Worm (Caenorhabditis elegans) whole organism, young adult: ENCODE data around the gene srh-41.

Source experiments
- B0035.1 ChIP-seq: sonication (generic microtip); optimal IDR thresholded peaks from 2 replicates; lab custom pipeline; 2016; ENCODE audit warnings: missing genetic modification characterization, mild to moderate bottlenecking, missing compliant biosample characterization, missing genotype, missing genetic modification reagents
- B0336.3 ChIP-seq: fragments of 200-800 bp; sonication (Bioruptor generic); IDR thresholded peaks from 2 replicates; pipeline ENCODE4 v1.3.6; 2022; ENCODE audit warnings: missing genetic modification characterization, missing compliant biosample characterization
- C17E4.6 ChIP-seq: fragments of 200-800 bp; sonication (Bioruptor generic); IDR thresholded peaks from 2 replicates; pipeline ENCODE4 v1.3.6; 2022; ENCODE audit warnings: missing genetic modification reagents, missing genetic modification characterization, missing compliant biosample characterization
- D2030.7 ChIP-seq: fragments of 200-800 bp; sonication (Bioruptor generic); IDR thresholded peaks from 2 replicates; pipeline ENCODE4 v1.3.6; 2022; ENCODE audit warnings: missing genetic modification reagents, missing genetic modification characterization, missing compliant biosample characterization
- F22D6.2 ChIP-seq: sonication (generic microtip); optimal IDR thresholded peaks from 2 replicates; lab custom pipeline; 2016; ENCODE audit warnings: mild to moderate bottlenecking, missing genetic modification characterization, missing compliant biosample characterization
- F23B12.7 ChIP-seq: sonication (generic microtip); optimal IDR thresholded peaks from 2 replicates; lab custom pipeline; 2017; ENCODE audit warnings: missing genetic modification characterization, mild to moderate bottlenecking, missing compliant biosample characterization, antibody characterized with exemption, moderate library complexity; ENCODE audit not compliant: insufficient read depth
- F39B2.1 ChIP-seq: fragments of 200-800 bp; sonication (Bioruptor generic); IDR thresholded peaks from 2 replicates; pipeline ENCODE4 v1.3.6; 2022; ENCODE audit warnings: missing genetic modification reagents, missing genetic modification characterization, missing compliant biosample characterization
- F57C9.4 ChIP-seq: sonication (generic microtip); optimal IDR thresholded peaks from 2 replicates; lab custom pipeline; 2017; ENCODE audit warnings: mild to moderate bottlenecking, missing genetic modification characterization, missing compliant biosample characterization
- K12H6.12 ChIP-seq: fragments of 200-800 bp; sonication (Bioruptor generic); optimal IDR thresholded peaks from 2 replicates; lab custom pipeline; 2018; ENCODE audit warnings: mild to moderate bottlenecking, missing genetic modification characterization, missing compliant biosample characterization
- T07F8.4 ChIP-seq: sonication (generic microtip); optimal IDR thresholded peaks from 2 replicates; lab custom pipeline; 2016; ENCODE audit warnings: mild to moderate bottlenecking, missing genetic modification characterization, moderate library complexity, missing compliant biosample characterization
- T26A5.8 ChIP-seq: sonication (generic microtip); optimal IDR thresholded peaks from 2 replicates; lab custom pipeline; 2016; ENCODE audit warnings: missing genetic modification characterization, missing compliant biosample characterization
- Y56A3A.18 ChIP-seq: fragments of 200-800 bp; sonication (Bioruptor generic); IDR thresholded peaks from 2 replicates; pipeline ENCODE4 v1.3.6; 2022; ENCODE audit warnings: missing genetic modification reagents, missing genetic modification characterization, missing compliant biosample characterization
- Y67H2A.10 ChIP-seq: fragments of 200-800 bp; sonication (Bioruptor generic); conservative IDR thresholded peaks from 2 replicates; pipeline ENCODE4 v1.3.6; 2022; ENCODE audit warnings: missing genetic modification reagents, missing genetic modification characterization, missing compliant biosample characterization
- Y79H2A.3 ChIP-seq: fragments of 200-800 bp; sonication (Bioruptor generic); conservative IDR thresholded peaks from 2 replicates; pipeline ENCODE4 v1.3.6; 2022; ENCODE audit warnings: missing genetic modification reagents, missing genetic modification characterization, missing compliant biosample characterization
- Y95B8A.8 ChIP-seq: fragments of 200-800 bp; sonication (Bioruptor generic); IDR thresholded peaks from 2 replicates; pipeline ENCODE4 v1.3.6; 2022; ENCODE audit warnings: missing genetic modification reagents, missing genetic modification characterization, missing compliant biosample characterization
- attf-3 ChIP-seq: fragments of 200-800 bp; sonication (Bioruptor generic); conservative IDR thresholded peaks from 2 replicates; pipeline ENCODE4 v1.3.6; 2022; ENCODE audit warnings: missing genetic modification reagents, missing genetic modification characterization, missing compliant biosample characterization
- ccch-3 ChIP-seq: fragments of 200-800 bp; sonication (Bioruptor generic); optimal IDR thresholded peaks from 2 replicates; lab custom pipeline; 2018; ENCODE audit warnings: mild to moderate bottlenecking, missing genetic modification characterization, missing compliant biosample characterization
- cebp-1 ChIP-seq, 2 experiments: fragments of 200-800 bp in 1 of 2; sonication (Bioruptor generic) in 1 of 2; sonication (generic microtip) in 1 of 2; IDR thresholded peaks in 1 of 2; optimal IDR thresholded peaks in 1 of 2; 2 replicates each; pipeline versions ENCODE4 v1.3.6 to Lab custom; 2017 to 2022; ENCODE audit warnings: missing compliant biosample characterization in 2 of 2, missing genetic modification characterization in 2 of 2, mild to moderate bottlenecking in 1 of 2, missing genetic modification reagents in 1 of 2, moderate library complexity in 1 of 2
- ceh-27 ChIP-seq: fragments of 200-800 bp; sonication (Bioruptor generic); optimal IDR thresholded peaks from 2 replicates; lab custom pipeline; 2018; ENCODE audit warnings: mild to moderate bottlenecking, missing genetic modification characterization, moderate library complexity, missing compliant biosample characterization
- dpff-1 ChIP-seq: sonication (generic microtip); optimal IDR thresholded peaks from 2 replicates; lab custom pipeline; 2017; ENCODE audit warnings: mild to moderate bottlenecking, missing genetic modification characterization, missing compliant biosample characterization
- efl-1 ChIP-seq: fragments of 150-350 bp; optimal IDR thresholded peaks from 2 replicates; lab custom pipeline; 2014; ENCODE audit warnings: missing biosample characterization, missing genetic modification reagents, missing genetic modification characterization
- gei-17 ChIP-seq: fragments of 200-800 bp; sonication (Bioruptor generic); optimal IDR thresholded peaks from 2 replicates; lab custom pipeline; 2018; ENCODE audit warnings: mild to moderate bottlenecking, missing genetic modification characterization, missing compliant biosample characterization
- him-1 ChIP-seq: sonication (generic microtip); optimal IDR thresholded peaks from 2 replicates; lab custom pipeline; 2016; ENCODE audit warnings: missing genotype, missing genetic modification reagents, missing genetic modification characterization, missing compliant biosample characterization
- hlh-26 ChIP-seq: fragments of 200-800 bp; sonication (Bioruptor generic); conservative IDR thresholded peaks from 2 replicates; pipeline ENCODE4 v1.3.6; 2022; ENCODE audit warnings: missing genetic modification reagents, missing genetic modification characterization, missing compliant biosample characterization
- hmg-1.2 ChIP-seq: fragments of 200-800 bp; sonication (Bioruptor generic); IDR thresholded peaks from 2 replicates; pipeline ENCODE4 v1.3.6; 2022; ENCODE audit warnings: missing genetic modification reagents, missing genetic modification characterization, missing compliant biosample characterization
- hsf-1 ChIP-seq: fragments of 200-800 bp; sonication (Bioruptor generic); IDR thresholded peaks from 2 replicates; pipeline ENCODE4 v1.3.6; 2022; ENCODE audit warnings: missing genetic modification reagents, missing genetic modification characterization, missing compliant biosample characterization
- lag-1 ChIP-seq: fragments of 200-800 bp; sonication (Bioruptor generic); IDR thresholded peaks from 2 replicates; pipeline ENCODE4 v1.3.6; 2022; ENCODE audit warnings: missing genetic modification reagents, missing genetic modification characterization, missing compliant biosample characterization
- let-607 ChIP-seq, 2 experiments: fragments of 200-800 bp in 1 of 2; sonication (Bioruptor generic) in 1 of 2; sonication (generic microtip) in 1 of 2; optimal IDR thresholded peaks; 2 replicates each; lab custom pipeline; 2016 to 2018; ENCODE audit warnings: mild to moderate bottlenecking in 2 of 2, missing compliant biosample characterization in 2 of 2, missing genetic modification characterization in 2 of 2, moderate library complexity in 2 of 2, missing genotype in 1 of 2
- lin-54 ChIP-seq: fragments of 200-800 bp; sonication (Bioruptor generic); optimal IDR thresholded peaks from 2 replicates; lab custom pipeline; 2018; ENCODE audit warnings: mild to moderate bottlenecking, missing genetic modification characterization, missing compliant biosample characterization
- lir-1 ChIP-seq: fragments of 200-800 bp; sonication (Bioruptor generic); conservative IDR thresholded peaks from 2 replicates; pipeline ENCODE4 v1.3.6; 2022; ENCODE audit warnings: missing genetic modification reagents, missing genetic modification characterization, missing compliant biosample characterization
- lsy-27 ChIP-seq: sonication (generic microtip); optimal IDR thresholded peaks from 2 replicates; lab custom pipeline; 2017; ENCODE audit warnings: missing genetic modification characterization, mild to moderate bottlenecking, missing compliant biosample characterization, antibody characterized with exemption, missing genotype, borderline replicate concordance; ENCODE audit not compliant: insufficient read depth
- madf-6 ChIP-seq: fragments of 200-800 bp; sonication (Bioruptor generic); IDR thresholded peaks from 2 replicates; pipeline ENCODE4 v1.3.6; 2022; ENCODE audit warnings: missing genetic modification reagents, missing genetic modification characterization, missing compliant biosample characterization
- nhr-27 ChIP-seq: fragments of 200-800 bp; sonication (Bioruptor generic); optimal IDR thresholded peaks from 2 replicates; lab custom pipeline; 2018; ENCODE audit warnings: mild to moderate bottlenecking, missing genetic modification characterization, moderate library complexity, missing compliant biosample characterization
- nhr-90 ChIP-seq: sonication (generic microtip); optimal IDR thresholded peaks from 2 replicates; lab custom pipeline; 2016; ENCODE audit warnings: missing genotype, mild to moderate bottlenecking, missing genetic modification characterization, missing compliant biosample characterization
- repo-1 ChIP-seq: sonication (generic microtip); optimal IDR thresholded peaks from 2 replicates; lab custom pipeline; 2017; ENCODE audit warnings: mild to moderate bottlenecking, missing genetic modification characterization, missing compliant biosample characterization
- rpc-1 ChIP-seq, 2 experiments: fragments of 150-350 bp in 1 of 2; sonication (generic microtip) in 1 of 2; optimal IDR thresholded peaks; 2 replicates each; lab custom pipeline; 2014 to 2018; ENCODE audit warnings: missing biosample characterization in 1 of 2, missing genetic modification characterization in 1 of 2, missing genetic modification reagents in 1 of 2, missing genotype in 1 of 2
- snpc-1.3 ChIP-seq: sonication (generic microtip); optimal IDR thresholded peaks from 2 replicates; lab custom pipeline; 2017; ENCODE audit warnings: missing genetic modification characterization, mild to moderate bottlenecking, missing compliant biosample characterization, antibody characterized with exemption, moderate library complexity, missing genotype, missing genetic modification reagents; ENCODE audit not compliant: insufficient read depth
- snpc-3.4 ChIP-seq: sonication (generic microtip); optimal IDR thresholded peaks from 2 replicates; lab custom pipeline; 2017; ENCODE audit warnings: missing genetic modification characterization, mild to moderate bottlenecking, missing compliant biosample characterization, antibody characterized with exemption, moderate library complexity, missing genotype, missing genetic modification reagents
- tbx-9 ChIP-seq: sonication (generic microtip); optimal IDR thresholded peaks from 2 replicates; lab custom pipeline; 2016; ENCODE audit warnings: borderline replicate concordance, missing genetic modification characterization, inconsistent platforms, missing compliant biosample characterization
- zim-3 ChIP-seq: sonication (generic microtip); optimal IDR thresholded peaks from 2 replicates; lab custom pipeline; 2017; ENCODE audit warnings: mild to moderate bottlenecking, missing genetic modification characterization, moderate library complexity, missing compliant biosample characterization
- ztf-25 ChIP-seq: fragments of 200-800 bp; sonication (Bioruptor generic); IDR thresholded peaks from 2 replicates; pipeline ENCODE4 v1.3.6; 2022; ENCODE audit warnings: missing genetic modification reagents, missing genetic modification characterization, missing compliant biosample characterization
- ztf-26 ChIP-seq: sonication (generic microtip); optimal IDR thresholded peaks from 2 replicates; lab custom pipeline; 2017; ENCODE audit warnings: missing genetic modification characterization, missing compliant biosample characterization
- ztf-3 ChIP-seq: fragments of 200-800 bp; sonication (Bioruptor generic); optimal IDR thresholded peaks from 2 replicates; lab custom pipeline; 2018; ENCODE audit warnings: mild to moderate bottlenecking, missing genetic modification characterization, missing compliant biosample characterization

Gene srh-41

DNA sequence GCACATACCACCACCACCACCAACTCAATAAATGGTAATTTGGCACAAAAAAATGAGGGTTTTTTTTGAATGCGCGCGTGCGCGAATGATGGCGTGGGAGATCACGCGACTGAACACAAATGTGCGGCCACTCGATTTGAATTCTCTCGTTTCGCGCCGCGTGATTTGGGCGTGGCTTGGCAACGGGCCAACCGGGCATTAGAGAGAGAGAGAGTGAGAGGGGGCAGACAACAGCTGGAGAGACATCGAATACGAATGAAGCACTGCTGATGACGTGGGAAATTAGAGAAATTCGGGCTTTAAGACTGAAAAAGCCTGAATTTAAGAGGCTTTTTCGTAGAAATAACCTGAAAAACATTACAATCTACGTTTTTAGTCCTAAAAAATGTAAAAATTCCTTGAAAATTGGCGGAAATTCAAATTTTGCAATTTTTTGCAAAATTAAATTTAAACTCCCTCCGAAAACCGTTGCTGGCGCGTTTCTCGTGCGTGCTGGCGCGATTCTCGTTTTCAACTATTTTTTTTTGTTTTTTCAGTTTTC lies 35.7 kb downstream of the srh-41 start (continued):
- TF ChIP-seq snpc-1.3 (tag; lab: Kevin White, UChicago): no peak
- TF ChIP-seq rpc-1 (optimal IDR thresholded peaks at IDR 0.05; lab: Kevin White, UChicago): no peak
- TF ChIP-seq rpc-1 (tag; optimal IDR thresholded peaks at IDR 0.05; lab: Kevin White, UChicago): no peak
- peak; percentile 95 for TF ChIP-seq ztf-26
- TF ChIP-seq attf-3 (GFP tag; lab: Robert Waterston, UW): peak; percentile 65
- TF ChIP-seq him-1 (tag; lab: Kevin White, UChicago): peak; percentile 78
- no peak for TF ChIP-seq tbx-9 (tag; lab: Kevin White, UChicago)
- TF ChIP-seq nhr-27 (tag; lab: Kevin White, UChicago): peak; percentile 65
- TF ChIP-seq K12H6.12 (tag; lab: Kevin White, UChicago): peak; percentile 88
- TF ChIP-seq snpc-3.4: peak; percentile 5
- peak; percentile 85 for TF ChIP-seq F57C9.4 (tag; lab: Kevin White, UChicago)
- peak; percentile 61 for TF ChIP-seq cebp-1 (GFP tag; IDR thresholded peaks at IDR 0.05; lab: Robert Waterston, UW)
- peak; percentile 94 for TF ChIP-seq cebp-1 (tag; optimal IDR thresholded peaks at IDR 0.05; lab: Kevin White, UChicago)
- TF ChIP-seq ccch-3 (GFP tag; lab: Kevin White, UChicago): no peak
- peak; percentile 88 for TF ChIP-seq ceh-27
- no peak for TF ChIP-seq hlh-26 (GFP tag; lab: Robert Waterston, UW)
- TF ChIP-seq C17E4.6: peak; percentile 80
- TF ChIP-seq T07F8.4 (tag; lab: Kevin White, UChicago): peak; percentile 43
- TF ChIP-seq zim-3 (tag; lab: Kevin White, UChicago): peak; percentile 88
- TF ChIP-seq hmg-1.2 (GFP tag; lab: Robert Waterston, UW): peak; percentile 77
- TF ChIP-seq let-607 (tag; optimal IDR thresholded peaks at IDR 0.05; lab: Kevin White, UChicago): peak; percentile 83 to 89
- peak; percentile 85 for TF ChIP-seq B0035.1 (tag; lab: Kevin White, UChicago)
- TF ChIP-seq hsf-1 (GFP tag; lab: Robert Waterston, UW): peak; percentile 77
- TF ChIP-seq gei-17: peak; percentile 71
- peak; percentile 82 for TF ChIP-seq Y67H2A.10 (GFP tag; lab: Robert Waterston, UW)
- TF ChIP-seq F39B2.1: peak; percentile 79
- TF ChIP-seq Y56A3A.18 (GFP tag; lab: Robert Waterston, UW): peak; percentile 70
- TF ChIP-seq nhr-90 (tag; lab: Kevin White, UChicago): peak; percentile 90
- TF ChIP-seq lir-1: peak; percentile 82
- peak; percentile 90 for TF ChIP-seq madf-6
- TF ChIP-seq dpff-1: peak; percentile 69
- TF ChIP-seq F22D6.2: peak; percentile 89
- peak; percentile 91 for TF ChIP-seq ztf-3 (GFP tag; lab: Kevin White, UChicago)

DNA sequence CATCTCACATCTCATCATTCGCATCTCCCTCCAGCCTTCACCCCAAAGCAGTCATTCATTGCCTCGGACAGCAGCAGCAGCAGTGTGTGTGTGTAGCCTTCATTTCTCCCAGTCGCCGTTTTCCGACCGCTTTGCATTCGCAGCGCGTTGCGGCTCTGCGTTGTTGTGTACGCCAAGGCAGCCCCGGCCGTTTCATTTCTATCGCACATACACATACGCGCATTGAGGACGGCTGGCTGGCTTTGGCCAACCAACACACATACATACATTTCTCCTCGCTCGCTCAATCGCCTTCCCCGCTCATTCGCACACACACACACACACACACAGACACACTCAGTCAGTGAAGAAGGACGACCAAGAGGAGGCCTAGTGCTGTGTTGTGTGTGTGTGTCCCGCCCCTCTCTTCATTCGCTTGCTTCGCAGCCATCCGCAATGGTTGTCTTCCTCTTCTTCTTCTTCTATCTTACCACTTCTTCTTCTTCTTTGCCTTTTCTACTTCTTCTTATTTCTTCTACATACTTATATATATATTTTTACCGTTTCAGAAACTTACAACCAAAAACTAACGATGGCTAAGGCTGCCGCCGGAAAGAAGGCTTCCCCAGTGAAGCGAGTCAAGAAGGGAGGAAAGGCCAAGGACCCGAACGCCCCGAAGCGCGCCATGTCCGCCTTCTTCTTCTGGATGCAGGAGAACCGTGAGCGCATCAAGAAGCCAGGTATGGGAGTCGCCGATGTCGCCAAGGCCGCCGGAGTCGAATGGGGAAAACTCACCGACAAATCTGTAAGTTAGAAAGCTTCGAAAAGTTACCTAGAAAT lies 36.8 kb downstream of the srh-41 start, which contains the start of gene hmg-1.1:
hmg-1.1 (plus strand) TSS at position 549 of the 819 bp plus-strand sequence.
- TF ChIP-seq repo-1 (tag; lab: Kevin White, UChicago) (peak; percentile 17), lag-1 (GFP tag; lab: Robert Waterston, UW) (0 out of 2 replicates have a peak, but pooled peaks have one; percentile 36), lsy-27 (tag; lab: Kevin White, UChicago) (no peak), ztf-25 (GFP tag; lab: Robert Waterston, UW) (no peak), F23B12.7 (tag; lab: Kevin White, UChicago) (no peak), ceh-27 (peak; percentile 87), efl-1 (GFP tag; lab: Kevin White, UChicago) (no peak), B0336.3 (GFP tag; lab: Robert Waterston, UW) (peak; percentile 57), Y79H2A.3 (GFP tag; lab: Robert Waterston, UW) (no peak), K12H6.12 (tag; lab: Kevin White, UChicago) (peak; percentile 86), hmg-1.2 (GFP tag; lab: Robert Waterston, UW) (peak; percentile 57; the same call in 1 of the 2 replicates), T26A5.8 (tag; lab: Kevin White, UChicago) (no peak), D2030.7 (GFP tag; lab: Robert Waterston, UW) (no peak), Y95B8A.8 (0 out of 2 replicates have a peak, but pooled peaks have one; percentile 38), lin-54 (GFP tag; lab: Kevin White, UChicago) (peak; percentile 75), B0035.1 (tag; lab: Kevin White, UChicago) (no peak), hsf-1 (GFP tag; lab: Robert Waterston, UW) (0 out of 2 replicates have a peak, but pooled peaks have one; percentile 7), F57C9.4 (tag; lab: Kevin White, UChicago) (no peak)
